Fruit fly (Drosophila melanogaster) whole organism, embryonic: ENCODE data around the gene Chrac-16.

ENCODE experiments used
- CG10543 ChIP-seq: fragments of 200-800 bp; sonication (Bioruptor generic); optimal IDR thresholded peaks from 3 replicates; lab custom pipeline; 2017; ENCODE audit warnings: missing biosample characterization, mild to moderate bottlenecking, missing genetic modification characterization, moderate library complexity
- CG13775 ChIP-seq: fragments of 200-800 bp; sonication (Bioruptor generic); optimal IDR thresholded peaks from 3 replicates; lab custom pipeline; 2017; ENCODE audit warnings: missing biosample characterization, mild to moderate bottlenecking, missing genetic modification characterization
- CG14014 ChIP-seq: fragments of 200-800 bp; sonication (Bioruptor generic); IDR thresholded peaks from 2 replicates; pipeline ENCODE4 v1.3.6; 2022; ENCODE audit warnings: missing biosample characterization, missing genetic modification characterization
- CG14441 ChIP-seq: fragments of 200-800 bp; sonication (Bioruptor generic); IDR thresholded peaks from 2 replicates; pipeline ENCODE4 v1.3.6; 2022; ENCODE audit warnings: missing biosample characterization, missing genetic modification characterization
- CG15269 ChIP-seq: fragments of 200-800 bp; sonication (Bioruptor generic); optimal IDR thresholded peaks from 2 replicates; lab custom pipeline; 2018; ENCODE audit warnings: missing biosample characterization, mild to moderate bottlenecking, missing genetic modification characterization, moderate library complexity
- CG16779 ChIP-seq: fragments of 200-800 bp; sonication (Bioruptor generic); IDR thresholded peaks from 2 replicates; pipeline ENCODE4 v1.3.6; 2022; ENCODE audit warnings: missing biosample characterization, missing genetic modification characterization
- CG16863 ChIP-seq: fragments of 200-800 bp; sonication (Bioruptor generic); optimal IDR thresholded peaks from 3 replicates; lab custom pipeline; 2016; ENCODE audit warnings: missing biosample characterization, missing genetic modification characterization
- CG17359 ChIP-seq: fragments of 200-800 bp; sonication (Bioruptor generic); optimal IDR thresholded peaks from 3 replicates; lab custom pipeline; 2018; ENCODE audit warnings: missing biosample characterization, mild to moderate bottlenecking, missing genetic modification characterization, moderate library complexity
- CG18262 ChIP-seq: fragments of 200-800 bp; optimal IDR thresholded peaks from 3 replicates; lab custom pipeline; 2019; ENCODE audit warnings: missing biosample characterization, mild to moderate bottlenecking, missing genetic modification characterization, moderate library complexity
- CG2116 ChIP-seq: fragments of 200-800 bp; sonication (Bioruptor generic); optimal IDR thresholded peaks from 3 replicates; lab custom pipeline; 2018; ENCODE audit warnings: missing biosample characterization, mild to moderate bottlenecking, missing genetic modification characterization
- CG2120 ChIP-seq: fragments of 200-800 bp; sonication (Bioruptor generic); optimal IDR thresholded peaks from 3 replicates; lab custom pipeline; 2016; ENCODE audit warnings: missing biosample characterization, missing genetic modification characterization
- CG2712 ChIP-seq: fragments of 200-800 bp; optimal IDR thresholded peaks from 3 replicates; lab custom pipeline; 2019; ENCODE audit warnings: missing biosample characterization, mild to moderate bottlenecking, missing genetic modification characterization, moderate library complexity
- CG31365 ChIP-seq: fragments of 200-800 bp; sonication (Bioruptor generic); optimal IDR thresholded peaks from 2 replicates; lab custom pipeline; 2018; ENCODE audit warnings: missing biosample characterization, mild to moderate bottlenecking, missing genetic modification characterization
- CG6254 ChIP-seq: fragments of 200-800 bp; sonication (Bioruptor generic); optimal IDR thresholded peaks from 3 replicates; lab custom pipeline; 2017; ENCODE audit warnings: mild to moderate bottlenecking, missing biosample characterization, missing genetic modification reagents, missing genetic modification characterization
- CG6689 ChIP-seq: fragments of 200-800 bp; sonication (Bioruptor generic); IDR thresholded peaks from 2 replicates; pipeline ENCODE4 v1.3.6; 2022; ENCODE audit warnings: missing biosample characterization, missing genetic modification characterization
- CG7839 ChIP-seq: fragments of 200-800 bp; sonication (Bioruptor generic); optimal IDR thresholded peaks from 3 replicates; lab custom pipeline; 2018; ENCODE audit warnings: missing biosample characterization, mild to moderate bottlenecking, missing genetic modification characterization, moderate library complexity
- CG8478 ChIP-seq: fragments of >200 bp; optimal IDR thresholded peaks from 2 replicates; lab custom pipeline; 2018
- E2f2 ChIP-seq: fragments of 200-800 bp; sonication (Bioruptor generic); IDR thresholded peaks from 2 replicates; pipeline ENCODE4 v1.3.6; 2022; ENCODE audit warnings: missing biosample characterization, missing genetic modification characterization
- Elba2 ChIP-seq: fragments of 200-800 bp; sonication (Bioruptor generic); optimal IDR thresholded peaks from 3 replicates; lab custom pipeline; 2016; ENCODE audit warnings: missing biosample characterization, missing genetic modification characterization
- Hey ChIP-seq: fragments of 200-800 bp; sonication (Bioruptor generic); optimal IDR thresholded peaks from 3 replicates; lab custom pipeline; 2018; ENCODE audit warnings: missing biosample characterization, mild to moderate bottlenecking, missing genetic modification characterization
- Myb ChIP-seq: fragments of 200-800 bp; sonication (Bioruptor generic); optimal IDR thresholded peaks from 2 replicates; lab custom pipeline; 2016; ENCODE audit warnings: missing biosample characterization, missing genetic modification characterization
- Nf-YA ChIP-seq: fragments of 200-800 bp; sonication (Bioruptor generic); IDR thresholded peaks from 2 replicates; pipeline ENCODE4 v1.3.6; 2022; ENCODE audit warnings: missing biosample characterization, missing genetic modification characterization
- Oli ChIP-seq: fragments of 200-800 bp; sonication (Bioruptor generic); optimal IDR thresholded peaks from 2 replicates; lab custom pipeline; 2018; ENCODE audit warnings: missing biosample characterization, mild to moderate bottlenecking, missing genetic modification characterization, moderate library complexity
- Ravus ChIP-seq: fragments of 200-800 bp; sonication (Bioruptor generic); IDR thresholded peaks from 2 replicates; pipeline ENCODE4 v1.3.6; 2022; ENCODE audit warnings: missing biosample characterization, missing genetic modification characterization
- Spps ChIP-seq: fragments of 200-800 bp; sonication (Bioruptor generic); optimal IDR thresholded peaks from 2 replicates; lab custom pipeline; 2018; ENCODE audit warnings: missing biosample characterization, mild to moderate bottlenecking, missing genetic modification characterization
- ase ChIP-seq: fragments of 200-800 bp; sonication (Bioruptor generic); IDR thresholded peaks from 3 replicates; pipeline ENCODE4 v1.3.6; 2022; ENCODE audit warnings: missing biosample characterization, missing genetic modification characterization
- bab2 ChIP-seq: fragments of 200-800 bp; sonication (Bioruptor generic); optimal IDR thresholded peaks from 2 replicates; lab custom pipeline; 2016; ENCODE audit warnings: missing biosample characterization, missing genetic modification characterization
- crc ChIP-seq: fragments of 200-800 bp; sonication (Bioruptor generic); optimal IDR thresholded peaks from 2 replicates; lab custom pipeline; 2016; ENCODE audit warnings: missing biosample characterization, missing genetic modification characterization
- dmrt11E ChIP-seq: fragments of 200-800 bp; sonication (Bioruptor generic); optimal IDR thresholded peaks from 3 replicates; lab custom pipeline; 2018; ENCODE audit warnings: missing biosample characterization, mild to moderate bottlenecking, missing genetic modification characterization, moderate library complexity
- dysf ChIP-seq: fragments of 200-800 bp; sonication (Bioruptor generic); IDR thresholded peaks from 3 replicates; pipeline ENCODE4 v1.3.6; 2022; ENCODE audit warnings: missing biosample characterization, missing genetic modification characterization
- emc ChIP-seq: fragments of 200-800 bp; sonication (Bioruptor generic); optimal IDR thresholded peaks from 2 replicates; lab custom pipeline; 2016; ENCODE audit warnings: missing biosample characterization, missing genetic modification characterization
- ems ChIP-seq: fragments of 200-800 bp; sonication (Bioruptor generic); optimal IDR thresholded peaks from 3 replicates; lab custom pipeline; 2016; ENCODE audit warnings: missing biosample characterization, missing genetic modification characterization
- gcm ChIP-seq: fragments of 200-800 bp; sonication (Bioruptor generic); optimal IDR thresholded peaks from 2 replicates; lab custom pipeline; 2019; ENCODE audit warnings: missing biosample characterization, mild to moderate bottlenecking, missing genetic modification characterization, moderate library complexity
- gem ChIP-seq: fragments of 200-800 bp; sonication (Bioruptor generic); optimal IDR thresholded peaks from 2 replicates; lab custom pipeline; 2019; ENCODE audit warnings: missing biosample characterization, mild to moderate bottlenecking, missing genetic modification characterization, moderate library complexity
- gro ChIP-seq: fragments of 200-800 bp; sonication (Bioruptor generic); optimal IDR thresholded peaks from 2 replicates; lab custom pipeline; 2016; ENCODE audit warnings: missing biosample characterization, missing genetic modification characterization
- gt ChIP-seq: fragments of 200-800 bp; sonication (Bioruptor generic); IDR thresholded peaks from 2 replicates; pipeline ENCODE4 v1.3.6; 2022; ENCODE audit warnings: missing biosample characterization, missing genetic modification characterization
- hkb ChIP-seq, 2 experiments: fragments of 200-800 bp in 1 of 2; fragments of >200 bp in 1 of 2; sonication (Bioruptor generic) in 1 of 2; IDR thresholded peaks in 1 of 2; optimal IDR thresholded peaks in 1 of 2; 2 replicates each; pipeline versions ENCODE4 v1.3.6 to Lab custom; 2017 to 2022; ENCODE audit warnings: missing biosample characterization in 1 of 2, missing genetic modification characterization in 1 of 2
- insv ChIP-seq, 2 experiments: fragments of 200-800 bp; sonication (Bioruptor generic); optimal IDR thresholded peaks; 3 replicates each; lab custom pipeline; 2016 to 2018; ENCODE audit warnings: missing biosample characterization in 2 of 2, missing genetic modification characterization in 2 of 2
- lilli ChIP-seq: fragments of 200-800 bp; sonication (Bioruptor generic); optimal IDR thresholded peaks from 3 replicates; lab custom pipeline; 2016; ENCODE audit warnings: missing biosample characterization, missing genetic modification characterization
- lov ChIP-seq, 2 experiments: fragments of 200-800 bp in 1 of 2; fragments of >200 bp in 1 of 2; sonication (Bioruptor generic) in 1 of 2; IDR thresholded peaks in 1 of 2; optimal IDR thresholded peaks in 1 of 2; 2 replicates in 1 of 2; 3 replicates in 1 of 2; pipeline versions ENCODE4 v1.3.6 to Lab custom; 2017 to 2022; ENCODE audit warnings: missing biosample characterization in 1 of 2, missing genetic modification characterization in 1 of 2
- prd ChIP-seq, 3 experiments: fragments of >200 bp in 2 of 3; fragments of 200-800 bp in 1 of 3; sonication (Bioruptor generic) in 1 of 3; optimal IDR thresholded peaks in 2 of 3; IDR thresholded peaks in 1 of 3; 2 replicates in 2 of 3; 3 replicates in 1 of 3; pipeline versions ENCODE4 v1.3.6 to Lab custom; 2017 to 2022; ENCODE audit warnings: missing biosample characterization in 1 of 3, missing genetic modification characterization in 1 of 3
- ranshi ChIP-seq: fragments of 200-800 bp; sonication (Bioruptor generic); IDR thresholded peaks from 2 replicates; pipeline ENCODE4 v1.3.6; 2022; ENCODE audit warnings: missing biosample characterization, missing genetic modification characterization
- sens ChIP-seq: fragments of 200-800 bp; sonication (Bioruptor generic); peaks from one replicate; lab custom pipeline; 2016; ENCODE audit warnings: missing biosample characterization, missing genetic modification characterization
- seq ChIP-seq: fragments of 200-800 bp; sonication (Bioruptor generic); IDR thresholded peaks from 2 replicates; pipeline ENCODE4 v1.3.6; 2022; ENCODE audit warnings: missing biosample characterization, missing genetic modification characterization
- sisA ChIP-seq: fragments of 200-800 bp; sonication (Bioruptor generic); IDR thresholded peaks from 2 replicates; pipeline ENCODE4 v1.3.6; 2022; ENCODE audit warnings: missing biosample characterization, missing genetic modification characterization
- so ChIP-seq: fragments of 200-800 bp; sonication (Bioruptor generic); IDR thresholded peaks from 3 replicates; pipeline ENCODE4 v1.3.6; 2022; ENCODE audit warnings: missing biosample characterization, missing genetic modification characterization
- sqz ChIP-seq: fragments of 200-800 bp; sonication (Bioruptor generic); optimal IDR thresholded peaks from 3 replicates; lab custom pipeline; 2018; ENCODE audit warnings: missing biosample characterization, mild to moderate bottlenecking, missing genetic modification characterization
- vvl ChIP-seq: fragments of 200-800 bp; sonication (Bioruptor generic); IDR thresholded peaks from 2 replicates; pipeline ENCODE4 v1.3.6; 2022; ENCODE audit warnings: missing biosample characterization, missing genetic modification characterization
- zfh1 ChIP-seq: fragments of 200-800 bp; sonication (Bioruptor generic); IDR thresholded peaks from 3 replicates; pipeline ENCODE4 v1.3.6; 2022; ENCODE audit warnings: missing biosample characterization, missing genetic modification characterization

Gene Chrac-16

dm6 chrX:12014800-12015389 lies 2.9 kb downstream of the Chrac-16 start (continued):
- TF ChIP-seq CG14014, result 0 out of 2 replicates have a peak, but pooled peaks have one; percentile 5
- peak; percentile 11 for TF ChIP-seq CG16863 (GFP tag; lab: Kevin White, UChicago)
- peak; percentile 86 for TF ChIP-seq sens (GFP tag; lab: Kevin White, UChicago)
- TF ChIP-seq CG2712 (tag; lab: Kevin White, UChicago), result peak; percentile 17
- peak; percentile 32; the same call in 1 of the 2 replicates for TF ChIP-seq seq (GFP tag; lab: Robert Waterston, UW)
- TF ChIP-seq sisA (GFP tag; lab: Robert Waterston, UW), result peak; percentile 34; the same call in 1 of the 2 replicates
- peak; percentile 7 for TF ChIP-seq dmrt11E (tag; lab: Kevin White, UChicago)
- peak; percentile 23 for TF ChIP-seq CG17359 (tag; lab: Kevin White, UChicago)
- TF ChIP-seq Spps (tag; lab: Kevin White, UChicago), result peak; percentile 18
- peak; percentile 26 for TF ChIP-seq lilli
- no peak for TF ChIP-seq CG31365 (tag; lab: Kevin White, UChicago)
- peak; percentile 2 for TF ChIP-seq CG6254 (GFP tag; lab: Kevin White, UChicago)
- no peak for TF ChIP-seq bab2 (GFP tag; lab: Kevin White, UChicago)
- peak; percentile 46 for TF ChIP-seq CG18262 (tag; lab: Kevin White, UChicago)
- no peak for TF ChIP-seq hkb (optimal IDR thresholded peaks at IDR 0.05; lab: Kevin White, UChicago)
- TF ChIP-seq hkb (GFP tag; IDR thresholded peaks at IDR 0.05; lab: Robert Waterston, UW), result 0 out of 2 replicates have a peak, but pooled peaks have one; percentile 39
- TF ChIP-seq CG8478 (lab: Kevin White, UChicago), result no peak
- TF ChIP-seq CG10543, result peak; percentile 5
- TF ChIP-seq zfh1 (GFP tag; lab: Robert Waterston, UW), result peak; percentile 51; the same call in 2 of the 3 replicates
- TF ChIP-seq CG14441, result peak; percentile 59
- TF ChIP-seq sqz (GFP tag; lab: Kevin White, UChicago), result no peak
- no peak for TF ChIP-seq Myb (GFP tag; lab: Kevin White, UChicago)
- TF ChIP-seq insv (GFP tag; optimal IDR thresholded peaks at IDR 0.05; lab: Kevin White, UChicago), result no peak
- peak; percentile 23 for TF ChIP-seq crc (GFP tag; lab: Kevin White, UChicago)
- TF ChIP-seq Nf-YA (GFP tag; lab: Robert Waterston, UW), result no peak; the same call in 1 of the 2 replicates
- TF ChIP-seq lov (optimal IDR thresholded peaks at IDR 0.05; lab: Kevin White, UChicago), result no peak
- no peak for TF ChIP-seq lov (GFP tag; IDR thresholded peaks at IDR 0.05; lab: Robert Waterston, UW)
- peak; percentile 11; the same call in 1 of the 2 replicates for TF ChIP-seq Ravus (GFP tag; lab: Robert Waterston, UW)
- peak; percentile 68 for TF ChIP-seq ranshi (GFP tag; lab: Robert Waterston, UW)
- no peak for TF ChIP-seq gt (GFP tag; lab: Robert Waterston, UW)
- peak; percentile 4 for TF ChIP-seq CG13775
- TF ChIP-seq CG6689 (GFP tag; lab: Robert Waterston, UW), result peak; percentile 28; the same call in 1 of the 2 replicates
- peak; percentile 56 for TF ChIP-seq gem
- TF ChIP-seq gro (GFP tag; lab: Kevin White, UChicago), result no peak
- TF ChIP-seq emc (GFP tag; lab: Kevin White, UChicago), result no peak
- peak; percentile 40; the same call in 1 of the 3 replicates for TF ChIP-seq dysf (GFP tag; lab: Robert Waterston, UW)
- TF ChIP-seq so, result no peak
- TF ChIP-seq CG2120 (GFP tag; lab: Kevin White, UChicago), result peak; percentile 29
- peak; percentile 69 for TF ChIP-seq vvl (GFP tag; lab: Robert Waterston, UW)
- no peak for TF ChIP-seq CG2116 (GFP tag; lab: Kevin White, UChicago)
- no peak for TF ChIP-seq gcm (GFP tag; lab: Kevin White, UChicago)
- peak; percentile 40; the same call in 1 of the 3 replicates for TF ChIP-seq ase (GFP tag; lab: Robert Waterston, UW)
- no peak for TF ChIP-seq Elba2 (GFP tag; lab: Kevin White, UChicago)
- TF ChIP-seq Oli, result peak; percentile 17
- TF ChIP-seq CG16779, result no peak
- TF ChIP-seq CG15269 (tag; lab: Kevin White, UChicago), result peak; percentile 37
- no peak for TF ChIP-seq ems (GFP tag; lab: Kevin White, UChicago)
- no peak for TF ChIP-seq Hey (tag; lab: Kevin White, UChicago)
- TF ChIP-seq E2f2, result peak; percentile 34; the same call in 1 of the 2 replicates
- peak; percentile 44 for TF ChIP-seq CG7839 (tag; lab: Kevin White, UChicago)
- no peak for TF ChIP-seq prd (optimal IDR thresholded peaks at IDR 0.05; lab: Kevin White, UChicago)
- TF ChIP-seq prd (GFP tag; IDR thresholded peaks at IDR 0.05; lab: Robert Waterston, UW), result peak; percentile 27
